Fruit fly (Drosophila melanogaster): ENCODE results near the gene Aldh7A1.

Aldh7A1 gene

DNA sequence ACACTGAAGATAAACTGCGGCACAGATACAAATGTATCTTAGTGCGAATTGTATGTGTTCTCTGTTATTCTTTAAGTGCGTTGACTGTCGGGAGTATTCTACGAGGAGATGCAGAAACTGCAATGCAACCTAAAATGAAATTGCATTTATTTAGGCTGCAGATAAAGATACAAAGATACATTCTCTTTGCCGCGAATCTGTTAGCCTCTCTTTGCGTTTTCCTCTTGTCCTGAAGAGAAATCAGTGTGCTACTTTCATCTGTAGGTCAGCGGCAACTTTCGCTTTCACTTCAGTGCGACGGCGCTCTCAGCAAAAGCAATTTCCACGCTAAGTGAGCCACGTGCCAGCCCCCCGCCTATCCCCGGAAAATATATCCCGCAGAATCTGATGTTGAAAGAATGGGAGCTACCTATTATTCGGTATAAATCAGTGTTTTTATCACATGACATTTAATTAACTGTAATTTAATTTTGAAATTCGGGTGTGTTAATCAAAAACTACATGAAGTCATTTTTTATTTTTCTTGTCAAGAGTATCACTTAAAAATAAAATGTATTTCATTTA, 24.5 kb upstream of the Aldh7A1 start:
- TF ChIP-seq CG2199 (GFP tag; IDR thresholded peaks at IDR 0.05) (0 out of 3 replicates have a peak, but pooled peaks have one; percentile 17), CG11504 (tag; optimal IDR thresholded peaks at IDR 0.05) (no peak), abd-A (tag; optimal IDR thresholded peaks at IDR 0.05) (peak; percentile 22), ewg (GFP tag; optimal IDR thresholded peaks at IDR 0.05) (peak; percentile 65), CG8290 (GFP tag; optimal IDR thresholded peaks at IDR 0.05) (no peak), CG8290 (tag; optimal IDR thresholded peaks at IDR 0.05) (peak in 1 of 2 experiments; percentile 36), Blimp-1 (GFP tag; optimal IDR thresholded peaks at IDR 0.05) (peak; percentile 97), CG3163 (GFP tag; optimal IDR thresholded peaks at IDR 0.05) (peak; percentile 93), ash1 (GFP tag; optimal IDR thresholded peaks at IDR 0.05) (no peak), crol (GFP tag; IDR thresholded peaks at IDR 0.05) (peak; percentile 86), CG15479 (GFP tag; optimal IDR thresholded peaks at IDR 0.05) (peak; percentile 74), CG14860 (GFP tag; IDR thresholded peaks at IDR 0.05; ENCODE audit: partially characterized antibody) (no peak), Hey (tag; optimal IDR thresholded peaks at IDR 0.05) (peak; percentile 93), Trl (optimal IDR thresholded peaks at IDR 0.05) (peak in 1 of 2 experiments; percentile 25), Trl (GFP tag; optimal IDR thresholded peaks at IDR 0.05) (no peak), HLHmδ (GFP tag; optimal IDR thresholded peaks at IDR 0.05) (peak; percentile 56), fd102C (GFP tag; optimal IDR thresholded peaks at IDR 0.05) (peak; percentile 25), Med (GFP tag) (peak; percentile 47), Drgx (GFP tag; IDR thresholded peaks at IDR 0.05) (peak; percentile 5; the same call in 1 of the 2 replicates), gsb-n (tag; optimal IDR thresholded peaks at IDR 0.05) (no peak), CG13894 (tag; optimal IDR thresholded peaks at IDR 0.05) (peak; percentile 99), CG43689 (GFP tag; IDR thresholded peaks at IDR 0.05) (no peak), D19B (GFP tag; optimal IDR thresholded peaks at IDR 0.05) (peak; percentile 70)

DNA sequence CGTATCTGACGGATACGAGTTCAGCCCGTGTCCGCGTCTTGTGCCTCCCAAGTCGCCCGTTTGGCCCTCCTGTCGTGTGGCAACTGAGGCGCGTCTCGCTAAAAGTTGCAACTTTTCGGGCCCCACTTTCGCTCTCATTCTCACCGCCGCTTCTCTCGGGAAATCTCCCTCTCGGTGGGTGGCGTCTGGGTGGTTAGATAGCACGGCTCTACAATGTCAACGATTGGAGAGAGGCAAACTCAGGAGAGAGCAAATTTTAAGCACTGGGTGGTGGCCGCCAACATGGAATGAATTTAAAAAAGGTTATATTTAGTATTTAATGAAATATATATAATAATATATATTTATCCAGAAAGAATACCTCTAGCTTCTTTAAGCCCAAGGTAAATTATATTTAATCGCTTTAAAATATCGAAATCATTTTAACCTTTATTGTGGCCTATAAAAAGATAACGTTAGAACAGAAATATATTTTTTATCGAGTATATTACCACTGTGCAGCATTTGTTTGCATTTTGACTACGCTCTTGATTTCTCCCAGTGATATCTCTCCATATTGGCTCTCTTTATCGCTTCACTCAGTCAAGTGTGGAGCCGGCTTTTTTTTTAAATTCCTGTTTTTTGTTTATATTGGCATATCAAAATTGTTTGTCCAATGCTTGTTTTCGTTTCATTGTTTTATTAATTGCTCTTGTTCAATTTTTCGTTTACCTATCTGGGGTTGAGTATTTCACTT, 23.9 kb upstream of the Aldh7A1 start, which contains the start of gene Gbs-76A:
Gene Gbs-76A, minus strand, starts transcription at position 327 of the 736 bp plus-strand sequence.
- no peak for TF ChIP-seq Elba2 (GFP tag; optimal IDR thresholded peaks at IDR 0.05)
- TF ChIP-seq zfh1 (GFP tag; IDR thresholded peaks at IDR 0.05), result peak; percentile 56; the same call in 1 of the 3 replicates
- no peak for TF ChIP-seq C15 (GFP tag; IDR thresholded peaks at IDR 0.05)
- peak; percentile 90 for TF ChIP-seq Hmr (GFP tag; optimal IDR thresholded peaks at IDR 0.05)
- peak; percentile 69 for TF ChIP-seq CG15514 (GFP tag; optimal IDR thresholded peaks at IDR 0.05)
- peak; percentile 62 for TF ChIP-seq CG1529 (GFP tag; optimal IDR thresholded peaks at IDR 0.05)
- peak; percentile 10 for TF ChIP-seq psq (GFP tag; optimal IDR thresholded peaks at IDR 0.05)
- peak; percentile 53 for TF ChIP-seq CG11723 (GFP tag; optimal IDR thresholded peaks at IDR 0.05)
- peak; percentile 74 for TF ChIP-seq CG12299 (tag; optimal IDR thresholded peaks at IDR 0.05)
- peak; percentile 29 for TF ChIP-seq CG12744 (GFP tag; optimal IDR thresholded peaks at IDR 0.05)
- peak; percentile 73 for TF ChIP-seq croc (GFP tag; conservative IDR thresholded peaks at IDR 0.05)
- peak; percentile 84 for TF ChIP-seq BtbVII (GFP tag; optimal IDR thresholded peaks at IDR 0.05)
- TF ChIP-seq cg (GFP tag; optimal IDR thresholded peaks at IDR 0.05), result no peak
- peak; percentile 84 for TF ChIP-seq Ptx1 (GFP tag; IDR thresholded peaks at IDR 0.05)
- TF ChIP-seq tin (GFP tag; optimal IDR thresholded peaks at IDR 0.05), result peak; percentile 42
- TF ChIP-seq CG8478 (optimal IDR thresholded peaks at IDR 0.05), result no peak
- TF ChIP-seq CG10462 (GFP tag; optimal IDR thresholded peaks at IDR 0.05), result peak; percentile 1
- peak; percentile 54 for TF ChIP-seq CG2202 (tag; optimal IDR thresholded peaks at IDR 0.05)
- peak; percentile 66 for TF ChIP-seq Ets65A (GFP tag)
- peak; percentile 87 for TF ChIP-seq CG10147 (GFP tag; optimal IDR thresholded peaks at IDR 0.05)
- no peak for TF ChIP-seq CG42726 (GFP tag; IDR thresholded peaks at IDR 0.05; ENCODE audit: partially characterized antibody)
- no peak for TF ChIP-seq Kr (GFP tag; optimal IDR thresholded peaks at IDR 0.05)
- TF ChIP-seq E2f1 (GFP tag; IDR thresholded peaks at IDR 0.05), result peak; percentile 53
- peak; percentile 23 for TF ChIP-seq cato (GFP tag; optimal IDR thresholded peaks at IDR 0.05; ENCODE audit: borderline replicate concordance)
- peak; percentile 63; the same call in 1 of the 2 replicates for TF ChIP-seq onecut (GFP tag; IDR thresholded peaks at IDR 0.05)
- TF ChIP-seq CG8089 (GFP tag; optimal IDR thresholded peaks at IDR 0.05), result peak; percentile 3
- TF ChIP-seq Ravus (GFP tag; IDR thresholded peaks at IDR 0.05), result peak; percentile 6; the same call in 1 of the 2 replicates

Measured in whole organism, embryonic.